Worm (Caenorhabditis elegans) whole organism, L4/young adult: Measurements from ENCODE around the gene W04H10.2.

Experiments used
- W03F9.2 ChIP-seq: fragments of 150-350 bp; optimal IDR thresholded peaks from 2 replicates; lab custom pipeline; 2014; ENCODE audit warnings: missing biosample characterization, missing genetic modification characterization
- him-1 ChIP-seq: sonication (generic microtip); optimal IDR thresholded peaks from 2 replicates; lab custom pipeline; 2016; ENCODE audit warnings: missing genotype, missing genetic modification reagents, missing genetic modification characterization, missing compliant biosample characterization

- TF ChIP-seq W03F9.2 (tag; lab: Kevin White, UChicago) (no peak), him-1 (tag; lab: Kevin White, UChicago) (no peak)
These were observed 38.4 kb downstream of the W04H10.2 start for ce11 chrII:643733-644132.
